Worm (Caenorhabditis elegans) whole organism, young adult: ENCODE results near the gene tufm-1.

Experiments used
- C17E4.6 ChIP-seq: fragments of 200-800 bp; sonication (Bioruptor generic); IDR thresholded peaks from 2 replicates; pipeline ENCODE4 v1.3.6; 2022; ENCODE audit warnings: missing genetic modification reagents, missing genetic modification characterization, missing compliant biosample characterization
- F33H1.4 ChIP-seq: fragments of 200-800 bp; sonication (Bioruptor generic); IDR thresholded peaks from 2 replicates; pipeline ENCODE4 v1.3.6; 2022; ENCODE audit warnings: missing genetic modification reagents, missing genetic modification characterization, missing compliant biosample characterization
- F49E8.2 ChIP-seq: sonication (generic microtip); optimal IDR thresholded peaks from 3 replicates; lab custom pipeline; 2017; ENCODE audit warnings: missing genetic modification characterization, mild to moderate bottlenecking, missing compliant biosample characterization, antibody characterized with exemption, moderate library complexity; ENCODE audit not compliant: insufficient read depth
- F55B11.4 ChIP-seq: sonication (generic microtip); optimal IDR thresholded peaks from 2 replicates; lab custom pipeline; 2016; ENCODE audit warnings: missing compliant biosample characterization, missing genetic modification characterization, borderline replicate concordance; ENCODE audit not compliant: insufficient read depth
- F57A8.1 ChIP-seq: fragments of 200-800 bp; sonication (Bioruptor generic); optimal IDR thresholded peaks from 2 replicates; lab custom pipeline; 2018; ENCODE audit warnings: mild to moderate bottlenecking, missing genetic modification characterization, moderate library complexity, missing compliant biosample characterization
- K11D2.4 ChIP-seq: fragments of 200-800 bp; sonication (Bioruptor generic); IDR thresholded peaks from 2 replicates; pipeline ENCODE4 v1.3.6; 2022; ENCODE audit warnings: missing genetic modification reagents, missing genetic modification characterization, missing compliant biosample characterization
- K12H6.12 ChIP-seq: fragments of 200-800 bp; sonication (Bioruptor generic); optimal IDR thresholded peaks from 2 replicates; lab custom pipeline; 2018; ENCODE audit warnings: mild to moderate bottlenecking, missing genetic modification characterization, missing compliant biosample characterization
- aptf-3 ChIP-seq: fragments of 200-800 bp; sonication (Bioruptor generic); IDR thresholded peaks from 2 replicates; pipeline ENCODE4 v1.3.6; 2022; ENCODE audit warnings: missing genetic modification characterization, missing compliant biosample characterization
- athp-1 ChIP-seq: sonication (generic microtip); optimal IDR thresholded peaks from 2 replicates; lab custom pipeline; 2017; ENCODE audit warnings: mild to moderate bottlenecking, missing genetic modification characterization, missing compliant biosample characterization
- attf-5 ChIP-seq: fragments of 200-800 bp; sonication (Bioruptor generic); optimal IDR thresholded peaks from 2 replicates; lab custom pipeline; 2018; ENCODE audit warnings: mild to moderate bottlenecking, missing genetic modification characterization, missing compliant biosample characterization
- cebp-1 ChIP-seq, 2 experiments: fragments of 200-800 bp in 1 of 2; sonication (Bioruptor generic) in 1 of 2; sonication (generic microtip) in 1 of 2; IDR thresholded peaks in 1 of 2; optimal IDR thresholded peaks in 1 of 2; 2 replicates each; pipeline versions ENCODE4 v1.3.6 to Lab custom; 2017 to 2022; ENCODE audit warnings: missing compliant biosample characterization in 2 of 2, missing genetic modification characterization in 2 of 2, mild to moderate bottlenecking in 1 of 2, missing genetic modification reagents in 1 of 2, moderate library complexity in 1 of 2
- ceh-79 ChIP-seq: sonication (generic microtip); optimal IDR thresholded peaks from 2 replicates; lab custom pipeline; 2017; ENCODE audit warnings: mild to moderate bottlenecking, missing genetic modification characterization, missing compliant biosample characterization
- die-1 ChIP-seq: sonication (generic microtip); optimal IDR thresholded peaks from 2 replicates; lab custom pipeline; 2016; ENCODE audit warnings: missing genotype, mild to moderate bottlenecking, missing genetic modification characterization, missing compliant biosample characterization
- dpl-1 ChIP-seq: fragments of 150-350 bp; optimal IDR thresholded peaks from 2 replicates; lab custom pipeline; 2014; ENCODE audit warnings: missing biosample characterization, missing genetic modification reagents, missing genetic modification characterization
- efl-1 ChIP-seq: fragments of 150-350 bp; optimal IDR thresholded peaks from 2 replicates; lab custom pipeline; 2014; ENCODE audit warnings: missing biosample characterization, missing genetic modification reagents, missing genetic modification characterization
- ets-4 ChIP-seq: fragments of 200-800 bp; sonication (Bioruptor generic); optimal IDR thresholded peaks from 2 replicates; lab custom pipeline; 2018; ENCODE audit warnings: mild to moderate bottlenecking, missing genetic modification characterization, missing compliant biosample characterization
- hlh-12 ChIP-seq: sonication (generic microtip); optimal IDR thresholded peaks from 2 replicates; lab custom pipeline; 2016; ENCODE audit warnings: missing genetic modification characterization, missing compliant biosample characterization
- hmg-1.2 ChIP-seq: fragments of 200-800 bp; sonication (Bioruptor generic); IDR thresholded peaks from 2 replicates; pipeline ENCODE4 v1.3.6; 2022; ENCODE audit warnings: missing genetic modification reagents, missing genetic modification characterization, missing compliant biosample characterization
- let-526 ChIP-seq: fragments of 200-800 bp; sonication (Bioruptor generic); IDR thresholded peaks from 2 replicates; pipeline ENCODE4 v1.3.6; 2022; ENCODE audit warnings: missing genetic modification reagents, missing genetic modification characterization, missing compliant biosample characterization
- lin-35 ChIP-seq, 3 experiments: fragments of 150-350 bp in 2 of 3; sonication (generic microtip) in 1 of 3; optimal IDR thresholded peaks; 2 replicates each; lab custom pipeline; 2014 to 2018; ENCODE audit warnings: missing biosample characterization in 3 of 3, missing genetic modification characterization in 3 of 3, missing genetic modification reagents in 3 of 3
- lin-40 ChIP-seq: sonication (generic microtip); optimal IDR thresholded peaks from 2 replicates; lab custom pipeline; 2016; ENCODE audit warnings: missing genetic modification characterization, mild to moderate bottlenecking, missing compliant biosample characterization, missing genotype, missing genetic modification reagents
- lin-54 ChIP-seq: fragments of 200-800 bp; sonication (Bioruptor generic); optimal IDR thresholded peaks from 2 replicates; lab custom pipeline; 2018; ENCODE audit warnings: mild to moderate bottlenecking, missing genetic modification characterization, missing compliant biosample characterization
- madf-10 ChIP-seq: sonication (generic microtip); optimal IDR thresholded peaks from 2 replicates; lab custom pipeline; 2016; ENCODE audit warnings: mild to moderate bottlenecking, missing genetic modification characterization, missing compliant biosample characterization
- madf-8 ChIP-seq: fragments of 200-800 bp; sonication (Bioruptor generic); conservative IDR thresholded peaks from 2 replicates; pipeline ENCODE4 v1.3.6; 2022; ENCODE audit warnings: missing genetic modification reagents, missing genetic modification characterization, missing compliant biosample characterization
- mcd-1 ChIP-seq: fragments of 200-800 bp; sonication (Bioruptor generic); IDR thresholded peaks from 2 replicates; pipeline ENCODE4 v1.3.6; 2022; ENCODE audit warnings: missing genetic modification reagents, missing genetic modification characterization, missing compliant biosample characterization
- mxl-1 ChIP-seq: sonication (generic microtip); optimal IDR thresholded peaks from 2 replicates; lab custom pipeline; 2016; ENCODE audit warnings: missing genetic modification characterization, missing compliant biosample characterization
- nhr-80 ChIP-seq: sonication (generic microtip); optimal IDR thresholded peaks from 2 replicates; lab custom pipeline; 2016; ENCODE audit warnings: missing genetic modification characterization, missing compliant biosample characterization
- pha-4 ChIP-seq: fragments of 150-350 bp; sonication (generic microtip); optimal IDR thresholded peaks from 2 replicates; lab custom pipeline; 2014; ENCODE audit warnings: missing biosample characterization, missing genetic modification reagents, missing genetic modification characterization
- rpc-1 ChIP-seq, 2 experiments: fragments of 150-350 bp in 1 of 2; sonication (generic microtip) in 1 of 2; optimal IDR thresholded peaks; 2 replicates each; lab custom pipeline; 2014 to 2018; ENCODE audit warnings: missing biosample characterization in 1 of 2, missing genetic modification characterization in 1 of 2, missing genetic modification reagents in 1 of 2, missing genotype in 1 of 2
- snpc-1.3 ChIP-seq: sonication (generic microtip); optimal IDR thresholded peaks from 2 replicates; lab custom pipeline; 2017; ENCODE audit warnings: missing genetic modification characterization, mild to moderate bottlenecking, missing compliant biosample characterization, antibody characterized with exemption, moderate library complexity, missing genotype, missing genetic modification reagents; ENCODE audit not compliant: insufficient read depth
- zfh-2 ChIP-seq: fragments of 200-800 bp; sonication (Bioruptor generic); conservative IDR thresholded peaks from 2 replicates; pipeline ENCODE4 v1.3.6; 2022; ENCODE audit warnings: missing genetic modification reagents, missing genetic modification characterization, missing compliant biosample characterization

The tufm-1 gene

DNA sequence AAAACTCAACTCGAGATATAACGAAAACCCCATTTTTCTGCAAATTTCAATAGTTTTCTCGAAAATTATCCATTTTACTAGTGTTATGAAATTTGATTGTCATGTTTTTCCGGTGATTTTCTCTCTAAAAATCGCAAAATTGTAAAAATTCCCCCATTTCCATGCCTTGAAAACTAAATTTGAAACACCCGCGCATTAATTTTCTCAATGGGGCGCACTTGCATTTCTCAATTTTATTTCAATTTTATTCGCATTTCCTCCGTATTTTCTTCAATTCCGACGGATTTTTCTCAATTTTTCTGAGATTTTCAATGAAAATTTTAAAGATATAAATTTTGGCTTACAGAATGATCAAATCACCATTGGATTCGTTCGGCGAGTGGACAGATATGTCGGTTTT lies 9.7 kb downstream of the tufm-1 start, which contains the start of gene Y71H2AM.3:
Gene Y71H2AM.3, plus strand, starts transcription at position 347 of the 400 bp plus-strand sequence.
- TF ChIP-seq rpc-1 (optimal IDR thresholded peaks at IDR 0.05; lab: Kevin White, UChicago), result no peak
- TF ChIP-seq rpc-1 (tag; optimal IDR thresholded peaks at IDR 0.05; lab: Kevin White, UChicago), result no peak
- TF ChIP-seq lin-40 (tag; lab: Kevin White, UChicago), result peak; percentile 0
- peak; percentile 93 for TF ChIP-seq mcd-1 (GFP tag; lab: Robert Waterston, UW)
- TF ChIP-seq F33H1.4 (GFP tag; lab: Robert Waterston, UW), result peak; percentile 9; the same call in 1 of the 2 replicates
- TF ChIP-seq dpl-1 (GFP tag; lab: Kevin White, UChicago), result peak; percentile 59
- no peak for TF ChIP-seq nhr-80 (tag; lab: Kevin White, UChicago)
- peak in 2 of 3 experiments; percentile 42 to 92 for TF ChIP-seq lin-35 (GFP tag; optimal IDR thresholded peaks at IDR 0.05; lab: Kevin White, UChicago)
- no peak for TF ChIP-seq mxl-1 (tag; lab: Kevin White, UChicago)
- TF ChIP-seq efl-1 (GFP tag; lab: Kevin White, UChicago), result peak; percentile 72
- TF ChIP-seq snpc-1.3, result peak; percentile 8
- TF ChIP-seq lin-54 (GFP tag; lab: Kevin White, UChicago), result peak; percentile 93

DNA sequence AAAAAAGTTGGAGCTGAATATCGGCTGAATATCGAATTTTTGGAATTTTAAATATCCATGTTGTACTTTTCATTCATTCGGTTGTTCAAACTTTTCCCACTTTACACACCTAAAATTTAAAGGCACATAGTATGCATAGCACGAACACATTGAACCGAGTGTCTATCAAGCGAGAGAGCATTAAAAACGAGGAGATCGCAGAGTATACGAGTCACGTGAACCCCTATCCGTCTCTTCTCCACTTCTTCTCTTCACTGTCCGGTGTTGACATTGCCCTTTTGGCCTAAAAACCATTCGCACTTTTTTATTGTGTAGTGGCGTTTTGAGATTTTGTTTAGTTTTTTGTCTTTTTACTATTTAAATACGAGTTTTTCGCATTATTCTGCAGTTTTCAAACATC lies 10.3 kb downstream of the tufm-1 start:
- peak; percentile 50 for TF ChIP-seq nhr-80 (tag; lab: Kevin White, UChicago)
- no peak for TF ChIP-seq madf-10 (tag; lab: Kevin White, UChicago)
- TF ChIP-seq cebp-1 (GFP tag; IDR thresholded peaks at IDR 0.05; lab: Robert Waterston, UW), result no peak
- TF ChIP-seq cebp-1 (tag; optimal IDR thresholded peaks at IDR 0.05; lab: Kevin White, UChicago), result peak; percentile 5
- no peak for TF ChIP-seq hlh-12
- TF ChIP-seq lin-54 (GFP tag; lab: Kevin White, UChicago), result peak; percentile 44
- TF ChIP-seq mcd-1 (GFP tag; lab: Robert Waterston, UW), result peak; percentile 65
- TF ChIP-seq let-526 (GFP tag; lab: Robert Waterston, UW), result no peak
- no peak for TF ChIP-seq ets-4 (GFP tag; lab: Kevin White, UChicago)
- no peak for TF ChIP-seq ceh-79 (tag; lab: Kevin White, UChicago)
- peak; percentile 84 for TF ChIP-seq pha-4 (tag; lab: Kevin White, UChicago)
- TF ChIP-seq hmg-1.2, result peak; percentile 75
- TF ChIP-seq aptf-3 (GFP tag; lab: Robert Waterston, UW), result no peak
- peak in 1 of 3 experiments; percentile 35 for TF ChIP-seq lin-35 (GFP tag; optimal IDR thresholded peaks at IDR 0.05; lab: Kevin White, UChicago)
- no peak for TF ChIP-seq C17E4.6 (GFP tag; lab: Robert Waterston, UW)
- TF ChIP-seq attf-5 (GFP tag; lab: Kevin White, UChicago), result peak; percentile 23

DNA sequence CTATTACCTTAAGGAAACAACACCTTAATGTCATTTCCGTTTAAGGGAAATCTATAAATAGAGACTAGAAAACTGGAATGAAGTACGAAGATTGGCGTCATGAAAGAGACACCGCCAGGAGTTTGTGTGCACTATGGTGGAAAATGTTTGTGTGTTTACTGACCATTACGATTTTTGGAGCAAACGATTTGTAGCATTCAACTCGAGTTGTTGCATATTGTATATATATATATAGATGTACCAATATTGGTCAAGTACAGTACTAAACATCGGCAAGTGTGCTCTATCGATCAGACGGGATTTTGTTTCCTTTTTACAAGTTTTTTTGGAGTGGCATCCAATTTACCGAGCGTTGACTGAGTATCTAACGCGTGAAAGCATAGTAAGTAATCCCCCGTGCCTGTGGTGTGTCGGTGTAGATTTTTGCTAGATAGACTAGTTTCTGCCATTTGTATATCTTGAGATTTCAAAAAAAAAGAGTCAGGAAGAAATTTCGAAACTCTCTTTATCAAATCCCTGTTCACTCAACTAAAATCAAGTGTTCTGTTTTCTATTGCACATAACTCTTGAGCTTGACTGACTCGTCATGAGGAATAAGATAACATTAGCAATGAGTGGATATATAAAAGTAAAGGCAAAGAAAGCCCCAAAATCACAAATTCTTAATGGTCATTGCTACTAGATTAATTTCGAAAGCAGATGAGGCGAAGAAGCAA lies 12.8 kb downstream of the tufm-1 start, which contains the start of the genes twk-45 and Y71H2AM.25:
Gene twk-45, minus strand, starts transcription at position 101 of the 716 bp plus-strand sequence.
Gene Y71H2AM.25, plus strand, starts transcription at position 666 of the 716 bp plus-strand sequence.
- TF ChIP-seq athp-1 (tag; lab: Kevin White, UChicago), result no peak
- TF ChIP-seq F55B11.4 (tag; lab: Kevin White, UChicago), result no peak
- TF ChIP-seq zfh-2 (GFP tag; lab: Robert Waterston, UW), result no peak
- TF ChIP-seq K12H6.12 (tag; lab: Kevin White, UChicago), result no peak

DNA sequence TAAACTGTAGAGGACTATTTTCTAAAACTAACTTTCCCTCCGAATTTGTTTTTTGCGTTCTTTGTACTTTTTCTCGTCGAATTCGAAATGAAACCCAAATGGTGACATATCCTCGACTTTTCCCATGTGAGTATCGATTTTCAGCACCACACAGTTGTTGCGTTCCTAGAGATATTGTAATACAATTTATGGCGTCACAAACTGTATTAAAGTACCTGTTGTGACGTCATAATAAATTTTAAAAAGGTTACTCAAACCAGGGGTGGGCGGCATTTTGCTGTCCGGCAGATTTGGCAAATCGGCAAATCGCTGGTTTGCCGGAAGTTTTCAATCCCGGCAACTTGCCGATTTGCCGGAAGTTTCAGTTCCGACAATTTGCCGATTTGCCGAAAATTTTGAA lies 14.0 kb downstream of the tufm-1 start:
- TF ChIP-seq C17E4.6 (GFP tag; lab: Robert Waterston, UW) (no peak), madf-8 (GFP tag; lab: Robert Waterston, UW) (no peak), F49E8.2 (no peak), die-1 (tag; lab: Kevin White, UChicago) (no peak), K11D2.4 (GFP tag; lab: Robert Waterston, UW) (no peak), F57A8.1 (no peak)
- TF ChIP-seq, all 124 proteins: peak for 0
